Fruit fly (Drosophila melanogaster): Measurements from ENCODE around the gene CG13474.

DNA sequence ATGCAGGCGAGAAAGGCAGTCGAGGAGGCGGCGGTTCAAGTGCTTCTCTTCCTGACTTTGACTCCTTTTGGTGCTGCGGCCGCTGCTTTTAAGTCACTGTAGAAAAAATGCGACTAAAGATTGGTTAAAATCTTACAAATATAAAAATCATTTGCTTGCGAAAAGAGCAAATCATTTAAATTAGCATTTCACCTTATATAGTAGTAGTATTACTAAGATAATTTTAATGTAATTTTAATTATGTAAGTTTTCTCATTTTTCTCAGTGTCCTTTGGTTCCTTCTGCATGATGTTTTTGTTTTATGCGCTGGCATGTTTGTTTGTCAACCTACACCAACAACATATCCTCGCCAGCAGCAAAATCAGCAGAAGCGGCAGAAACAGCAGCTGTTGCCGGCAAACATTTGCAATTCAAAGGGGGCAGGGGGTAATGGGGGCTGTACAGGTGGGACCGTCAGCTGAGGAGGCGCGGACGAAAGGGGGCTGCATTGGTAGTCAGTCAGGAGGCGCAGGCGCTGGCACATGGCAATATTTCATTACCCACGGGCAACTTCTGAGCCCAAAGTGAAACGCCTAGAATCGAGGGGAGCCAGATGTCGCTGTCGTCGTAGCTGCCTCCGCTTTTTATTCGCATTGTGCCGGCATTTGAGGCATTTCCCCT, 49.6 kb downstream of the CG13474 start:
- TF ChIP-seq Dll (optimal IDR thresholded peaks at IDR 0.05) (no peak), usp (GFP tag; optimal IDR thresholded peaks at IDR 0.05) (no peak), EcR (GFP tag; optimal IDR thresholded peaks at IDR 0.05) (no peak), pan (optimal IDR thresholded peaks at IDR 0.05) (no peak)
